Fruit fly (Drosophila melanogaster) whole organism, pupa: ENCODE measurements around the gene AnxB11.

Source experiments
- CG4496 ChIP-seq: fragments of 200-800 bp; sonication (Bioruptor generic); IDR thresholded peaks from 3 replicates; pipeline ENCODE4 v1.3.6; 2022; ENCODE audit warnings: missing biosample characterization, missing genetic modification characterization
- CG8301 ChIP-seq: fragments of 200-800 bp; sonication (Bioruptor generic); optimal IDR thresholded peaks from 2 replicates; lab custom pipeline; 2018; ENCODE audit warnings: missing biosample characterization, mild to moderate bottlenecking, missing genetic modification characterization
- D1 ChIP-seq: fragments of 200-800 bp; sonication (Bioruptor generic); optimal IDR thresholded peaks from 2 replicates; lab custom pipeline; 2018; ENCODE audit warnings: missing biosample characterization, mild to moderate bottlenecking, missing genetic modification characterization, moderate library complexity
- Pif1A ChIP-seq: fragments of 200-800 bp; sonication (Bioruptor generic); optimal IDR thresholded peaks from 3 replicates; lab custom pipeline; 2016; ENCODE audit warnings: missing biosample characterization, missing genetic modification characterization
- Pif1B ChIP-seq: fragments of 200-800 bp; sonication (Bioruptor generic); optimal IDR thresholded peaks from 3 replicates; lab custom pipeline; 2016; ENCODE audit warnings: missing biosample characterization, missing genetic modification characterization
- Snoo ChIP-seq: fragments of 200-800 bp; sonication (Bioruptor generic); optimal IDR thresholded peaks from 3 replicates; lab custom pipeline; 2017; ENCODE audit warnings: missing biosample characterization, mild to moderate bottlenecking, missing genetic modification characterization, inconsistent platforms
- gl ChIP-seq: fragments of 200-800 bp; sonication (Bioruptor generic); optimal IDR thresholded peaks from 2 replicates; lab custom pipeline; 2018; ENCODE audit warnings: missing biosample characterization, mild to moderate bottlenecking, missing genetic modification characterization
- rn ChIP-seq: fragments of 200-800 bp; sonication (Bioruptor generic); IDR thresholded peaks from 2 replicates; pipeline ENCODE4 v1.3.6; 2022; ENCODE audit warnings: missing biosample characterization, missing genetic modification characterization

DNA sequence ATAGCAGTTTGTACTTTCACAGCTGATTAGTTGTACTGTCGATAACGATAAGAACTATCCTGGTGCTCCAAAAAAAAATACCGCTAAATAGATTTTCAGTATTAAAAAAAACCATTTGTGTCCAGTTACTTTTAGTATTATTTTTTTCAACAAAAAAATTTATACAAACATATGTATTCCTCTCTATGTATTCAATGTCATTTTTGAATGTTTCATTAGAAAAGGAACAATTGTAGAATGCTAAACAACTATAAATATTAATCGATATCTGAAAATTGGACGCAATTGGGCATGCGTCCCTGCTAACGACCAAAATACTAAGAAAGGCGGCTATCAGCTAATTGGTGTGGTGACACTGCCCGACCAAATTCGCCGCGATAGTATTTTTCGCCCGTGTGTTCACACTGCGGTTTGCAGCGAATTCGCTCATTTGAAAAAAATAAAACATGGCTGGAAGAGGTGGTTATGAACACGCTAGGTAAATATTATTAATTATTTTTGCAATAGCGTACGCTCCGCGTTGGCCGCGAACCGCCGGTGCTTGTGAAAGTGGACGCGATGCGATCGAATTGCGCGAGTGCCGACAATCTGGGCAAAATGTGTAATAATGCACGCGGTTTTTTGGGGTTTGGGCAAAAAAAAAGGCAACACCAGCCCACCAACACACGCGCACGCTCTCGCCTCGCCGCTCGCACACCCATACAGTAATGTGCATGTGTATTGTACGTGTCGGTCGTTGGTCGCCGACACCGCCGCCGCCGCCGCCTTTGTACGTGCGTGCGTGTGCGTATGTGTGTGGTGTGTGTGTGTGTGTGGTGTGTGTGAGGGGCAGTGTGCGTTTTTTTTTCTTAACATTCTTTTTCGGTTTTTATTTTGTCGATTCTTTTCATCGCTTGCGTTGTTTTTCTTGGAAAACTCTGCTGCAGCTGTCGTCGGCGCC lies 26.5 kb upstream of the AnxB11 start, which contains the start of the genes CG34015 and eIF4H1:
- TF ChIP-seq gl (tag; lab: Kevin White, UChicago), result peak; percentile 63
- peak; percentile 3; the same call in 1 of the 2 replicates for TF ChIP-seq rn (GFP tag; lab: Robert Waterston, UW)
- TF ChIP-seq Snoo (tag; lab: Kevin White, UChicago), result peak; percentile 63
- TF ChIP-seq CG8301 (tag; lab: Kevin White, UChicago), result peak; percentile 58
- TF ChIP-seq D1 (tag; lab: Kevin White, UChicago), result no peak
- TF ChIP-seq Pif1A (GFP tag; lab: Kevin White, UChicago), result peak; percentile 60
- peak; percentile 80 for TF ChIP-seq CG4496
- TF ChIP-seq Pif1B, result peak; percentile 62
